Worm (Caenorhabditis elegans) whole organism, L1 larva: ENCODE measurements around the gene nsph-1.1.
A peak's percentile ranks its signal among the peaks of the same experiment; 100 is the strongest.

Experiments
- F16B12.6 ChIP-seq: fragments of 150-350 bp; optimal IDR thresholded peaks from 2 replicates; lab custom pipeline; 2014; ENCODE audit warnings: missing biosample characterization, missing genetic modification characterization
- Y116A8C.19 ChIP-seq: sonication (generic microtip); optimal IDR thresholded peaks from 2 replicates; lab custom pipeline; 2016; ENCODE audit warnings: missing compliant biosample characterization, missing genetic modification characterization, borderline replicate concordance
- aha-1 ChIP-seq: fragments of 150-350 bp; optimal IDR thresholded peaks from 2 replicates; lab custom pipeline; 2014; ENCODE audit warnings: missing biosample characterization, missing genetic modification characterization
- alr-1 ChIP-seq: fragments of 200-800 bp; sonication (Bioruptor generic); optimal IDR thresholded peaks from 2 replicates; lab custom pipeline; 2018; ENCODE audit warnings: borderline replicate concordance, mild to moderate bottlenecking, missing genetic modification characterization, missing compliant biosample characterization
- aly-2 ChIP-seq: fragments of 150-350 bp; optimal IDR thresholded peaks from 2 replicates; lab custom pipeline; 2014; ENCODE audit warnings: missing biosample characterization, missing genetic modification characterization
- ama-1 ChIP-seq: fragments of 150-350 bp; optimal IDR thresholded peaks from 2 replicates; lab custom pipeline; 2014
- blmp-1 ChIP-seq: fragments of 150-350 bp; optimal IDR thresholded peaks from 2 replicates; lab custom pipeline; 2014; ENCODE audit warnings: missing biosample characterization, missing genetic modification characterization
- ceh-8 ChIP-seq: fragments of 200-800 bp; sonication (Bioruptor generic); optimal IDR thresholded peaks from 2 replicates; lab custom pipeline; 2018; ENCODE audit warnings: mild to moderate bottlenecking, missing genetic modification characterization, moderate library complexity, missing compliant biosample characterization
- ceh-82 ChIP-seq, 3 experiments: fragments of 150-350 bp in 1 of 3; sonication (generic microtip) in 2 of 3; optimal IDR thresholded peaks; 2 replicates each; lab custom pipeline; 2014 to 2017; ENCODE audit warnings: missing biosample characterization in 3 of 3, missing genetic modification characterization in 3 of 3
- ceh-88 ChIP-seq: fragments of 200-800 bp; sonication (Bioruptor generic); IDR thresholded peaks from 2 replicates; pipeline ENCODE4 v1.3.6; 2022; ENCODE audit warnings: missing genetic modification characterization, missing compliant biosample characterization
- ceh-90 ChIP-seq: sonication (generic microtip); optimal IDR thresholded peaks from 2 replicates; lab custom pipeline; 2016; ENCODE audit warnings: missing genetic modification characterization, missing compliant biosample characterization
- dpl-1 ChIP-seq, 3 experiments: fragments of 150-350 bp in 2 of 3; sonication (generic microtip) in 1 of 3; optimal IDR thresholded peaks; 2 replicates each; lab custom pipeline; 2014 to 2017; ENCODE audit warnings: missing biosample characterization in 3 of 3, missing genetic modification characterization in 3 of 3, missing genetic modification reagents in 3 of 3
- dsc-1 ChIP-seq: sonication (generic microtip); optimal IDR thresholded peaks from 2 replicates; lab custom pipeline; 2016; ENCODE audit warnings: mild to moderate bottlenecking, missing genetic modification characterization, missing compliant biosample characterization
- egl-27 ChIP-seq, 2 experiments: fragments of 150-350 bp in 1 of 2; sonication (generic microtip); optimal IDR thresholded peaks; 3 replicates each; lab custom pipeline; 2017 to 2018; ENCODE audit warnings: missing biosample characterization in 2 of 2, missing genetic modification characterization in 2 of 2, missing genetic modification reagents in 2 of 2
- elt-2 ChIP-seq: sonication (generic microtip); optimal IDR thresholded peaks from 2 replicates; lab custom pipeline; 2016; ENCODE audit warnings: missing genetic modification characterization, mild to moderate bottlenecking, inconsistent platforms, missing compliant biosample characterization, missing genetic modification reagents
- elt-3 ChIP-seq, 6 experiments: fragments of 150-350 bp in 1 of 6; sonication (generic microtip); optimal IDR thresholded peaks; 2 replicates each; lab custom pipeline; 2017 to 2018; ENCODE audit warnings: missing biosample characterization in 6 of 6, missing genetic modification characterization in 6 of 6, inconsistent platforms in 1 of 6
- fkh-10 ChIP-seq: sonication (generic microtip); optimal IDR thresholded peaks from 2 replicates; lab custom pipeline; 2017; ENCODE audit warnings: missing biosample characterization, missing genetic modification reagents, missing genetic modification characterization
- fkh-4 ChIP-seq: sonication (generic microtip); optimal IDR thresholded peaks from 2 replicates; lab custom pipeline; 2016; ENCODE audit warnings: missing compliant biosample characterization, missing genetic modification characterization, borderline replicate concordance
- fkh-8 ChIP-seq: sonication (generic microtip); optimal IDR thresholded peaks from 2 replicates; lab custom pipeline; 2016; ENCODE audit warnings: mild to moderate bottlenecking, missing genetic modification characterization, missing compliant biosample characterization
- hlh-17 ChIP-seq: fragments of 200-800 bp; sonication (Bioruptor generic); optimal IDR thresholded peaks from 2 replicates; lab custom pipeline; 2018; ENCODE audit warnings: missing genetic modification characterization, mild to moderate bottlenecking, missing compliant biosample characterization, moderate library complexity, borderline replicate concordance
- hpl-2 ChIP-seq: fragments of 150-350 bp; optimal IDR thresholded peaks from 2 replicates; lab custom pipeline; 2014; ENCODE audit warnings: missing biosample characterization, missing genetic modification reagents, missing genetic modification characterization
- irx-1 ChIP-seq: sonication (generic microtip); optimal IDR thresholded peaks from 2 replicates; lab custom pipeline; 2016; ENCODE audit warnings: missing genetic modification characterization, missing compliant biosample characterization
- jun-1 ChIP-seq: fragments of 150-350 bp; optimal IDR thresholded peaks from 2 replicates; lab custom pipeline; 2014; ENCODE audit warnings: missing biosample characterization, missing genetic modification reagents, missing genetic modification characterization
- lin-14 ChIP-seq: fragments of 200-800 bp; sonication (Bioruptor generic); optimal IDR thresholded peaks from 2 replicates; lab custom pipeline; 2018; ENCODE audit warnings: mild to moderate bottlenecking, missing genetic modification characterization, moderate library complexity, missing compliant biosample characterization
- lin-15B ChIP-seq: fragments of 150-350 bp; sonication (generic microtip); optimal IDR thresholded peaks from 3 replicates; lab custom pipeline; 2014; ENCODE audit warnings: missing biosample characterization, missing genetic modification characterization
- lin-35 ChIP-seq, 2 experiments: fragments of 150-350 bp; optimal IDR thresholded peaks; 2 replicates each; lab custom pipeline; 2014; ENCODE audit warnings: missing biosample characterization in 2 of 2, missing genetic modification characterization in 2 of 2, missing genetic modification reagents in 2 of 2
- lin-39 ChIP-seq: fragments of 150-350 bp; optimal IDR thresholded peaks from 2 replicates; lab custom pipeline; 2014; ENCODE audit warnings: missing biosample characterization, missing genetic modification reagents, missing genetic modification characterization
- lir-3 ChIP-seq: sonication (generic microtip); optimal IDR thresholded peaks from 2 replicates; lab custom pipeline; 2016; ENCODE audit warnings: mild to moderate bottlenecking, missing genetic modification characterization, moderate library complexity, missing compliant biosample characterization; ENCODE audit not compliant: poor library complexity
- lsy-2 ChIP-seq, 2 experiments: fragments of 150-350 bp; optimal IDR thresholded peaks; 2 replicates each; lab custom pipeline; 2014; ENCODE audit warnings: missing biosample characterization in 2 of 2, missing genetic modification characterization in 2 of 2
- mef-2 ChIP-seq: fragments of 150-350 bp; optimal IDR thresholded peaks from 2 replicates; lab custom pipeline; 2014; ENCODE audit warnings: missing biosample characterization, missing genetic modification characterization
- mep-1 ChIP-seq: fragments of 150-350 bp; optimal IDR thresholded peaks from 2 replicates; lab custom pipeline; 2014; ENCODE audit warnings: missing biosample characterization, missing genetic modification characterization
- nhr-12 ChIP-seq: sonication (generic microtip); optimal IDR thresholded peaks from 2 replicates; lab custom pipeline; 2017; ENCODE audit warnings: missing biosample characterization, missing genetic modification characterization
- nhr-19 ChIP-seq: fragments of 200-800 bp; sonication (Bioruptor generic); conservative IDR thresholded peaks from 2 replicates; pipeline ENCODE4 v1.3.6; 2022; ENCODE audit warnings: missing genetic modification characterization, missing compliant biosample characterization
- nhr-47 ChIP-seq: sonication (generic microtip); optimal IDR thresholded peaks from 2 replicates; lab custom pipeline; 2016; ENCODE audit warnings: mild to moderate bottlenecking, missing genetic modification characterization, moderate library complexity, missing compliant biosample characterization
- nhr-90 ChIP-seq: sonication (generic microtip); optimal IDR thresholded peaks from 2 replicates; lab custom pipeline; 2016; ENCODE audit warnings: mild to moderate bottlenecking, missing genetic modification characterization, missing compliant biosample characterization; ENCODE audit not compliant: poor library complexity
- pag-3 ChIP-seq: sonication (generic microtip); optimal IDR thresholded peaks from 2 replicates; lab custom pipeline; 2017; ENCODE audit warnings: missing genetic modification characterization, mild to moderate bottlenecking, missing compliant biosample characterization, antibody characterized with exemption, borderline replicate concordance; ENCODE audit not compliant: insufficient read depth
- pax-3 ChIP-seq: fragments of 200-800 bp; sonication (Bioruptor generic); optimal IDR thresholded peaks from 2 replicates; lab custom pipeline; 2018; ENCODE audit warnings: mild to moderate bottlenecking, missing genetic modification characterization, moderate library complexity, missing compliant biosample characterization
- rnt-1 ChIP-seq: sonication (generic microtip); optimal IDR thresholded peaks from 2 replicates; lab custom pipeline; 2016; ENCODE audit warnings: mild to moderate bottlenecking, missing genetic modification characterization, moderate library complexity, missing compliant biosample characterization
- snpc-4 ChIP-seq: fragments of 150-350 bp; optimal IDR thresholded peaks from 2 replicates; lab custom pipeline; 2014; ENCODE audit warnings: missing biosample characterization, missing genetic modification characterization
- snu-23 ChIP-seq: sonication (generic microtip); optimal IDR thresholded peaks from 2 replicates; lab custom pipeline; 2016; ENCODE audit warnings: missing genetic modification characterization, missing compliant biosample characterization
- sox-4 ChIP-seq: sonication (generic microtip); optimal IDR thresholded peaks from 2 replicates; lab custom pipeline; 2016; ENCODE audit warnings: missing genetic modification characterization, missing compliant biosample characterization
- swsn-7 ChIP-seq: sonication (generic microtip); optimal IDR thresholded peaks from 2 replicates; lab custom pipeline; 2016; ENCODE audit warnings: missing genetic modification characterization, missing compliant biosample characterization
- tbx-2 ChIP-seq: sonication (generic microtip); optimal IDR thresholded peaks from 2 replicates; lab custom pipeline; 2016; ENCODE audit warnings: missing genetic modification characterization, missing compliant biosample characterization
- unc-130 ChIP-seq: fragments of 150-350 bp; optimal IDR thresholded peaks from 2 replicates; lab custom pipeline; 2017; ENCODE audit warnings: missing biosample characterization, missing genetic modification characterization, inconsistent platforms
- unc-86 ChIP-seq: sonication (generic microtip); optimal IDR thresholded peaks from 2 replicates; lab custom pipeline; 2016; ENCODE audit warnings: missing genetic modification characterization, missing compliant biosample characterization
- unc-98 ChIP-seq: fragments of 200-800 bp; sonication (Bioruptor generic); IDR thresholded peaks from 2 replicates; pipeline ENCODE4 v1.3.6; 2022; ENCODE audit warnings: missing genetic modification characterization, missing compliant biosample characterization
- vab-15 ChIP-seq: sonication (generic microtip); optimal IDR thresholded peaks from 2 replicates; lab custom pipeline; 2017; ENCODE audit warnings: missing genotype, mild to moderate bottlenecking, missing genetic modification characterization, missing compliant biosample characterization
- xbp-1 ChIP-seq: sonication (generic microtip); optimal IDR thresholded peaks from 2 replicates; lab custom pipeline; 2016; ENCODE audit warnings: missing genetic modification characterization, missing compliant biosample characterization
- zip-4 ChIP-seq: fragments of 200-800 bp; sonication (Bioruptor generic); optimal IDR thresholded peaks from 2 replicates; lab custom pipeline; 2018; ENCODE audit warnings: mild to moderate bottlenecking, missing genetic modification characterization, moderate library complexity, missing compliant biosample characterization
- ztf-4 ChIP-seq: fragments of 150-350 bp; optimal IDR thresholded peaks from 2 replicates; lab custom pipeline; 2014; ENCODE audit warnings: missing biosample characterization, missing genetic modification characterization

nsph-1.1 gene

DNA sequence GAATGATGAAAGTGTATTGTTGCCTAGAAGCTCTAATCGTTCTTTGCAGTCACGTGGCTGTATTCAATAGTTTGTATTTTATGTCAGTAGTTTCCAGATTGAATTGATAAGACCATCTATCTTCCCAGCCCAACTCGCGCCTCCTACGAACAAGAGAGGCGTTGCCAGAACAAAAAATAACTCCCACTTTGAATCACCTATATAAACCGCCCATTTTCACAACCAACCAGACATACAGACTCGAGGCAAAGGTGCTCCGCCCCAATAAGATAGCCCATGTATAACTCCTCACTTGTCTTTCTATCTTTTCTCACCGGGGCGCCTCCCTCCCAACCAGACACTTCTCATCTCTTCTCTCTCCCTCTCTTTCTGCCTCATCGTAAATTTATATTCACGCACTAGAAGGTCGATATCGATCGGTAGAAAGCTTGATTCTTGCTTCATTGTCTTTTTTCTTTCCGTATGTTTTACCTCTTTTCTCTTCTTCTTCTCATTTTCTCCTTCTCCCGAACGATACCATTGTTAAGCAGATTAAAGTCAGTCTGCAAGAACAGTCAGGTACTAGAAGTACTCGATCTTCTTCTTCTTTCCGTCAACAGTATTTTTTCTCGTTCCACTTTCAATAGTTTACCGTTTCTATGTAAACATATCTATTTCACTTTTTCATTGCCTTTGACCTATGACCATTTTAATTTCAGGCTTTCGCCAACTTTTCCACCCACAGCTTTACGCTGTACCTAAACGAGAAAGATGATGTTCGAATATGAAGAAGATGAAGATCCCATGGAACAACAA, 23.0 kb upstream of the nsph-1.1 start, which contains the start of gene mak-1:
Gene mak-1, plus strand, starts transcription at position 693 of the 795 bp plus-strand sequence.
- TF ChIP-seq tbx-2 (tag; lab: Kevin White, UChicago) (peak; percentile 47), jun-1 (no peak), lin-14 (GFP tag; lab: Kevin White, UChicago) (peak; percentile 2), hpl-2 (no peak), dsc-1 (tag; lab: Kevin White, UChicago) (no peak), fkh-4 (no peak), blmp-1 (tag; lab: Kevin White, UChicago) (peak; percentile 56), mef-2 (tag; lab: Kevin White, UChicago) (no peak), ceh-90 (tag; lab: Kevin White, UChicago) (no peak), pax-3 (tag; lab: Kevin White, UChicago) (no peak), unc-86 (no peak), dpl-1 (GFP tag; optimal IDR thresholded peaks at IDR 0.05; lab: Kevin White, UChicago) (peak in 1 of 3 experiments; percentile 24), zip-4 (GFP tag; lab: Kevin White, UChicago) (no peak), snpc-4 (no peak), sox-4 (no peak), nhr-12 (tag; lab: Kevin White, UChicago) (no peak), irx-1 (tag; lab: Kevin White, UChicago) (no peak), swsn-7 (tag; lab: Kevin White, UChicago) (peak; percentile 11), aly-2 (tag; lab: Kevin White, UChicago) (no peak), lin-39 (no peak), vab-15 (tag; lab: Kevin White, UChicago) (no peak), xbp-1 (tag; lab: Kevin White, UChicago) (peak; percentile 17), Y116A8C.19 (tag; lab: Kevin White, UChicago) (no peak), lin-15B (tag; lab: Kevin White, UChicago) (no peak), ceh-8 (GFP tag; lab: Kevin White, UChicago) (no peak), lsy-2 (tag; optimal IDR thresholded peaks at IDR 0.05; lab: Kevin White, UChicago) (peak in 1 of 2 experiments; percentile 20), lin-35 (GFP tag; optimal IDR thresholded peaks at IDR 0.05; lab: Kevin White, UChicago) (peak; percentile 26 to 56), pag-3 (tag; lab: Kevin White, UChicago) (no peak), ama-1 (lab: Kevin White, UChicago) (peak; percentile 55), F16B12.6 (tag; lab: Kevin White, UChicago) (no peak), nhr-47 (tag; lab: Kevin White, UChicago) (peak; percentile 22), egl-27 (tag; optimal IDR thresholded peaks at IDR 0.05; lab: Kevin White, UChicago) (no peak), ztf-4 (tag; lab: Kevin White, UChicago) (no peak), nhr-90 (tag; lab: Kevin White, UChicago) (peak; percentile 39), unc-130 (peak; percentile 17), alr-1 (tag; lab: Kevin White, UChicago) (no peak), rnt-1 (peak; percentile 49), nhr-19 (GFP tag; lab: Robert Waterston, UW) (peak; percentile 61), aha-1 (no peak), fkh-8 (tag; lab: Kevin White, UChicago) (no peak), unc-98 (GFP tag; lab: Robert Waterston, UW) (no peak), mep-1 (tag; lab: Kevin White, UChicago) (peak; percentile 2), fkh-10 (no peak), snu-23 (GFP tag; lab: Kevin White, UChicago) (peak; percentile 67), ceh-82 (tag; optimal IDR thresholded peaks at IDR 0.05; lab: Kevin White, UChicago) (no peak), elt-3 (tag; optimal IDR thresholded peaks at IDR 0.05; lab: Kevin White, UChicago) (peak in 1 of 6 experiments; percentile 59), elt-2 (peak; percentile 71), lir-3 (peak; percentile 42), hlh-17 (GFP tag; lab: Kevin White, UChicago) (no peak), ceh-88 (GFP tag; lab: Robert Waterston, UW) (no peak)
